Fruit fly (Drosophila melanogaster) whole organism, embryonic: ENCODE measurements around the gene Pisd.

Experiments
- Adf1 ChIP-seq: fragments of 200-800 bp; sonication (Bioruptor generic); IDR thresholded peaks from 2 replicates; pipeline ENCODE4 v1.3.6; 2022; ENCODE audit warnings: missing biosample characterization, missing genetic modification characterization
- B-H2 ChIP-seq: fragments of 200-800 bp; sonication (Bioruptor generic); optimal IDR thresholded peaks from 2 replicates; lab custom pipeline; 2018; ENCODE audit warnings: missing biosample characterization, mild to moderate bottlenecking, missing genetic modification characterization
- CG10543 ChIP-seq: fragments of 200-800 bp; sonication (Bioruptor generic); optimal IDR thresholded peaks from 3 replicates; lab custom pipeline; 2017; ENCODE audit warnings: missing biosample characterization, mild to moderate bottlenecking, missing genetic modification characterization, moderate library complexity
- CG10654 ChIP-seq: fragments of 200-800 bp; sonication (Bioruptor generic); optimal IDR thresholded peaks from 2 replicates; lab custom pipeline; 2016; ENCODE audit warnings: missing biosample characterization, missing genetic modification characterization
- CG10979 ChIP-seq: fragments of 200-800 bp; sonication (Bioruptor generic); optimal IDR thresholded peaks from 2 replicates; lab custom pipeline; 2018; ENCODE audit warnings: missing biosample characterization, mild to moderate bottlenecking, missing genetic modification characterization, moderate library complexity
- CG12071 ChIP-seq: fragments of 200-800 bp; sonication (Bioruptor generic); optimal IDR thresholded peaks from 3 replicates; lab custom pipeline; 2018; ENCODE audit warnings: missing biosample characterization, mild to moderate bottlenecking, missing genetic modification characterization
- CG12104 ChIP-seq: fragments of 200-800 bp; sonication (Bioruptor generic); optimal IDR thresholded peaks from 3 replicates; lab custom pipeline; 2016; ENCODE audit warnings: missing biosample characterization, missing genetic modification characterization
- CG14710 ChIP-seq: fragments of 200-800 bp; sonication (Bioruptor generic); optimal IDR thresholded peaks from 3 replicates; lab custom pipeline; 2019; ENCODE audit warnings: missing biosample characterization, mild to moderate bottlenecking, missing genetic modification characterization, moderate library complexity
- CG17186 ChIP-seq: fragments of 200-800 bp; sonication (Bioruptor generic); optimal IDR thresholded peaks from 3 replicates; lab custom pipeline; 2017; ENCODE audit warnings: missing biosample characterization, missing genetic modification reagents, missing genetic modification characterization
- CG17361 ChIP-seq: fragments of 200-800 bp; sonication (Bioruptor generic); IDR thresholded peaks from 3 replicates; pipeline ENCODE4 v1.3.6; 2022; ENCODE audit warnings: missing biosample characterization, missing genetic modification characterization
- CG17829 ChIP-seq: fragments of 200-800 bp; optimal IDR thresholded peaks from 2 replicates; lab custom pipeline; 2019; ENCODE audit warnings: missing biosample characterization, mild to moderate bottlenecking, missing genetic modification characterization, moderate library complexity
- CG1792 ChIP-seq: fragments of 200-800 bp; sonication (Bioruptor generic); optimal IDR thresholded peaks from 2 replicates; lab custom pipeline; 2016; ENCODE audit warnings: missing biosample characterization, missing genetic modification characterization
- CG2202 ChIP-seq: fragments of 200-800 bp; sonication (Bioruptor generic); optimal IDR thresholded peaks from 2 replicates; lab custom pipeline; 2018; ENCODE audit warnings: missing biosample characterization, mild to moderate bottlenecking, missing genetic modification characterization
- CG32772 ChIP-seq: fragments of 200-800 bp; sonication (Bioruptor generic); IDR thresholded peaks from 2 replicates; pipeline ENCODE4 v1.3.6; 2022; ENCODE audit warnings: missing biosample characterization, missing genetic modification characterization
- CG34422 ChIP-seq: fragments of 200-800 bp; sonication (Bioruptor generic); IDR thresholded peaks from 3 replicates; pipeline ENCODE4 v1.3.6; 2022; ENCODE audit warnings: missing biosample characterization, missing genetic modification characterization
- CG5953 ChIP-seq: fragments of 200-800 bp; sonication (Bioruptor generic); IDR thresholded peaks from 2 replicates; pipeline ENCODE4 v1.3.6; 2022; ENCODE audit warnings: missing biosample characterization, missing genetic modification characterization
- CG6791 ChIP-seq: fragments of 200-800 bp; sonication (Bioruptor generic); IDR thresholded peaks from 3 replicates; pipeline ENCODE4 v1.3.6; 2022; ENCODE audit warnings: missing biosample characterization, missing genetic modification characterization; ENCODE audit not compliant: partially characterized antibody
- CG6854 ChIP-seq: fragments of 200-800 bp; sonication (Bioruptor generic); optimal IDR thresholded peaks from 3 replicates; lab custom pipeline; 2017; ENCODE audit warnings: missing biosample characterization, mild to moderate bottlenecking, missing genetic modification characterization
- CG7556 ChIP-seq: fragments of 200-800 bp; sonication (Bioruptor generic); optimal IDR thresholded peaks from 2 replicates; lab custom pipeline; 2017; ENCODE audit warnings: missing biosample characterization, mild to moderate bottlenecking, missing genetic modification characterization
- CG9215 ChIP-seq: fragments of 200-800 bp; sonication (Bioruptor generic); IDR thresholded peaks from 2 replicates; pipeline ENCODE4 v1.3.6; 2022; ENCODE audit warnings: missing biosample characterization, missing genetic modification characterization
- CG9876 ChIP-seq: fragments of 200-800 bp; sonication (Bioruptor generic); optimal IDR thresholded peaks from 2 replicates; lab custom pipeline; 2016; ENCODE audit warnings: missing biosample characterization, missing genetic modification characterization
- D ChIP-seq, 2 experiments: fragments of 200-800 bp in 1 of 2; fragments of >200 bp in 1 of 2; sonication (Bioruptor generic) in 1 of 2; optimal IDR thresholded peaks; 2 replicates in 1 of 2; 3 replicates in 1 of 2; lab custom pipeline; 2017; ENCODE audit warnings: mild to moderate bottlenecking in 1 of 2, missing biosample characterization in 1 of 2, missing genetic modification characterization in 1 of 2, missing genetic modification reagents in 1 of 2
- Fer2 ChIP-seq: fragments of 200-800 bp; sonication (Bioruptor generic); optimal IDR thresholded peaks from 2 replicates; lab custom pipeline; 2018; ENCODE audit warnings: missing biosample characterization, mild to moderate bottlenecking, missing genetic modification characterization, moderate library complexity
- Hey ChIP-seq: fragments of 200-800 bp; sonication (Bioruptor generic); optimal IDR thresholded peaks from 3 replicates; lab custom pipeline; 2018; ENCODE audit warnings: missing biosample characterization, mild to moderate bottlenecking, missing genetic modification characterization
- Hr39 ChIP-seq: fragments of >200 bp; optimal IDR thresholded peaks from 2 replicates; lab custom pipeline; 2017
- Meics ChIP-seq: fragments of 200-800 bp; sonication (Bioruptor generic); optimal IDR thresholded peaks from 2 replicates; lab custom pipeline; 2017; ENCODE audit warnings: missing biosample characterization, mild to moderate bottlenecking, missing genetic modification characterization
- Poxn ChIP-seq: fragments of 200-800 bp; sonication (Bioruptor generic); IDR thresholded peaks from 2 replicates; pipeline ENCODE4 v1.3.6; 2022; ENCODE audit warnings: missing biosample characterization, missing genetic modification characterization
- Scr ChIP-seq: fragments of 200-800 bp; sonication (Bioruptor generic); IDR thresholded peaks from 2 replicates; pipeline ENCODE4 v1.3.6; 2022; ENCODE audit warnings: missing biosample characterization, missing genetic modification characterization; ENCODE audit not compliant: partially characterized antibody
- Six4 ChIP-seq: fragments of 200-800 bp; sonication (Bioruptor generic); optimal IDR thresholded peaks from 2 replicates; lab custom pipeline; 2016; ENCODE audit warnings: missing biosample characterization, missing genetic modification characterization
- TFAM ChIP-seq: fragments of 200-800 bp; sonication (Bioruptor generic); optimal IDR thresholded peaks from 2 replicates; lab custom pipeline; 2017; ENCODE audit warnings: missing biosample characterization, missing genetic modification characterization, inconsistent platforms
- al ChIP-seq: fragments of 200-800 bp; sonication (Bioruptor generic); IDR thresholded peaks from 2 replicates; pipeline ENCODE4 v1.3.6; 2022; ENCODE audit warnings: missing biosample characterization, missing genetic modification characterization
- bcd ChIP-seq: fragments of 200-800 bp; sonication (Bioruptor generic); optimal IDR thresholded peaks from 2 replicates; lab custom pipeline; 2017; ENCODE audit warnings: missing biosample characterization, mild to moderate bottlenecking, missing genetic modification characterization
- chif ChIP-seq, 2 experiments: fragments of 200-800 bp; sonication (Bioruptor generic); optimal IDR thresholded peaks; 3 replicates each; lab custom pipeline; 2016; ENCODE audit warnings: missing biosample characterization in 2 of 2, missing genetic modification characterization in 2 of 2
- chinmo ChIP-seq: fragments of 200-800 bp; sonication (Bioruptor generic); IDR thresholded peaks from 4 replicates; pipeline ENCODE4 v1.3.6; 2022; ENCODE audit warnings: missing biosample characterization, missing genetic modification characterization; ENCODE audit not compliant: partially characterized antibody
- eve ChIP-seq, 2 experiments: fragments of >200 bp; optimal IDR thresholded peaks; 2 replicates each; lab custom pipeline; 2017; ENCODE audit warnings: missing biosample characterization in 2 of 2, missing genetic modification characterization in 2 of 2
- gce ChIP-seq: fragments of 200-800 bp; sonication (Bioruptor generic); IDR thresholded peaks from 3 replicates; pipeline ENCODE4 v1.3.6; 2022; ENCODE audit warnings: missing biosample characterization, missing genetic modification characterization
- knrl ChIP-seq: fragments of 200-800 bp; sonication (Bioruptor generic); IDR thresholded peaks from 3 replicates; pipeline ENCODE4 v1.3.6; 2022; ENCODE audit warnings: missing biosample characterization, missing genetic modification characterization; ENCODE audit not compliant: partially characterized antibody
- lilli ChIP-seq: fragments of 200-800 bp; sonication (Bioruptor generic); optimal IDR thresholded peaks from 3 replicates; lab custom pipeline; 2016; ENCODE audit warnings: missing biosample characterization, missing genetic modification characterization
- lov ChIP-seq, 2 experiments: fragments of 200-800 bp in 1 of 2; fragments of >200 bp in 1 of 2; sonication (Bioruptor generic) in 1 of 2; IDR thresholded peaks in 1 of 2; optimal IDR thresholded peaks in 1 of 2; 2 replicates in 1 of 2; 3 replicates in 1 of 2; pipeline versions ENCODE4 v1.3.6 to Lab custom; 2017 to 2022; ENCODE audit warnings: missing biosample characterization in 1 of 2, missing genetic modification characterization in 1 of 2
- nmo ChIP-seq: fragments of 200-800 bp; sonication (Bioruptor generic); optimal IDR thresholded peaks from 2 replicates; lab custom pipeline; 2018; ENCODE audit warnings: missing biosample characterization, mild to moderate bottlenecking, missing genetic modification characterization, moderate library complexity
- pan ChIP-seq, 4 experiments: fragments of >200 bp in 3 of 4; fragments of 200-800 bp in 1 of 4; sonication (Bioruptor generic) in 1 of 4; optimal IDR thresholded peaks in 3 of 4; IDR thresholded peaks in 1 of 4; 2 replicates each; pipeline versions ENCODE4 v1.3.6 to Lab custom; 2017 to 2022; ENCODE audit warnings: missing biosample characterization in 2 of 4, missing genetic modification characterization in 2 of 4, mixed read lengths in 1 of 4
- pho ChIP-seq: fragments of 200-800 bp; sonication (Bioruptor generic); optimal IDR thresholded peaks from 2 replicates; lab custom pipeline; 2016; ENCODE audit warnings: missing biosample characterization, missing genetic modification characterization
- phol ChIP-seq: fragments of 200-800 bp; sonication (Bioruptor generic); optimal IDR thresholded peaks from 3 replicates; lab custom pipeline; 2018; ENCODE audit warnings: missing biosample characterization, mild to moderate bottlenecking, missing genetic modification characterization, moderate library complexity
- row ChIP-seq: fragments of 200-800 bp; sonication (Bioruptor generic); IDR thresholded peaks from 3 replicates; pipeline ENCODE4 v1.3.6; 2022; ENCODE audit warnings: missing biosample characterization, missing genetic modification characterization
- schlank ChIP-seq: fragments of 200-800 bp; sonication (Bioruptor generic); optimal IDR thresholded peaks from 2 replicates; lab custom pipeline; 2018; ENCODE audit warnings: missing biosample characterization, mild to moderate bottlenecking, missing genetic modification characterization
- sug ChIP-seq: fragments of 200-800 bp; optimal IDR thresholded peaks from 2 replicates; lab custom pipeline; 2019; ENCODE audit warnings: missing biosample characterization, mild to moderate bottlenecking, missing genetic modification characterization, moderate library complexity
- toy ChIP-seq: fragments of 200-800 bp; sonication (Bioruptor generic); IDR thresholded peaks from 2 replicates; pipeline ENCODE4 v1.3.6; 2022; ENCODE audit warnings: missing biosample characterization, missing genetic modification characterization
- z ChIP-seq: fragments of 200-800 bp; sonication (Bioruptor generic); IDR thresholded peaks from 3 replicates; pipeline ENCODE4 v1.3.6; 2022; ENCODE audit warnings: missing biosample characterization, missing genetic modification characterization

Gene Pisd

dm6 chr3R:24007775-24008506 lies 42.6 kb upstream of the Pisd start (continued):
- TF ChIP-seq CG6791 (GFP tag; lab: Robert Waterston, UW), result no peak; the same call in 2 of the 3 replicates
- peak; percentile 56; the same call in 1 of the 3 replicates for TF ChIP-seq gce
- no peak for TF ChIP-seq toy
- TF ChIP-seq chinmo, result 0 out of 4 replicates have a peak, but pooled peaks have one; percentile 51
- TF ChIP-seq knrl (GFP tag; lab: Robert Waterston, UW), result no peak
- no peak for TF ChIP-seq Scr (GFP tag; lab: Robert Waterston, UW)
- TF ChIP-seq pho (GFP tag; lab: Kevin White, UChicago), result peak; percentile 19
- peak; percentile 55 for TF ChIP-seq CG7556 (GFP tag; lab: Kevin White, UChicago)
- no peak for TF ChIP-seq CG17186 (GFP tag; lab: Kevin White, UChicago)
- TF ChIP-seq CG32772 (GFP tag; lab: Robert Waterston, UW), result no peak
- TF ChIP-seq CG34422 (GFP tag; lab: Robert Waterston, UW), result peak; percentile 40; the same call in 1 of the 3 replicates
- TF ChIP-seq CG10979 (tag; lab: Kevin White, UChicago), result peak; percentile 59
- TF ChIP-seq CG17361 (GFP tag; lab: Robert Waterston, UW), result peak; percentile 65; the same call in 2 of the 3 replicates
- TF ChIP-seq CG9215 (GFP tag; lab: Robert Waterston, UW), result no peak
- no peak for TF ChIP-seq schlank (tag; lab: Kevin White, UChicago)
- no peak for TF ChIP-seq Hr39 (lab: Kevin White, UChicago)
- peak; percentile 49 for TF ChIP-seq sug
- peak; percentile 43 for TF ChIP-seq nmo (GFP tag; lab: Kevin White, UChicago)
- TF ChIP-seq TFAM (GFP tag; lab: Kevin White, UChicago), result no peak
- no peak for TF ChIP-seq z
- peak; percentile 61 for TF ChIP-seq row
- TF ChIP-seq eve (GFP tag; optimal IDR thresholded peaks at IDR 0.05; lab: Kevin White, UChicago), result peak in 1 of 2 experiments; percentile 50
- TF ChIP-seq D (optimal IDR thresholded peaks at IDR 0.05; lab: Kevin White, UChicago), result no peak
- no peak for TF ChIP-seq D (GFP tag; optimal IDR thresholded peaks at IDR 0.05; lab: Kevin White, UChicago)
- no peak for TF ChIP-seq Six4 (GFP tag; lab: Kevin White, UChicago)
- TF ChIP-seq B-H2 (GFP tag; lab: Kevin White, UChicago), result no peak
- peak; percentile 29 for TF ChIP-seq CG10543
- peak in 1 of 2 experiments; percentile 25 for TF ChIP-seq chif (GFP tag; optimal IDR thresholded peaks at IDR 0.05; lab: Kevin White, UChicago)
- TF ChIP-seq Meics (GFP tag; lab: Kevin White, UChicago), result peak; percentile 40
- TF ChIP-seq bcd, result peak; percentile 26
- no peak for TF ChIP-seq CG5953 (GFP tag; lab: Robert Waterston, UW)
- no peak for TF ChIP-seq Poxn
- no peak for TF ChIP-seq lov (optimal IDR thresholded peaks at IDR 0.05; lab: Kevin White, UChicago)
- TF ChIP-seq lov (GFP tag; IDR thresholded peaks at IDR 0.05; lab: Robert Waterston, UW), result no peak
- TF ChIP-seq CG9876 (GFP tag; lab: Kevin White, UChicago), result no peak
- no peak for TF ChIP-seq CG14710
- TF ChIP-seq CG12071 (GFP tag; lab: Kevin White, UChicago), result no peak
- peak; percentile 76 for TF ChIP-seq Hey (tag; lab: Kevin White, UChicago)
- no peak for TF ChIP-seq CG2202 (tag; lab: Kevin White, UChicago)
- no peak for TF ChIP-seq pan (optimal IDR thresholded peaks at IDR 0.05; lab: Kevin White, UChicago)
- no peak for TF ChIP-seq pan (GFP tag; optimal IDR thresholded peaks at IDR 0.05 in 1 of 2, IDR thresholded peaks at IDR 0.05 in 1 of 2)
- peak; percentile 2 for TF ChIP-seq CG6854 (GFP tag; lab: Kevin White, UChicago)
- TF ChIP-seq lilli, result peak; percentile 34
- TF ChIP-seq CG17829 (tag; lab: Kevin White, UChicago), result peak; percentile 3
- no peak for TF ChIP-seq CG1792 (GFP tag; lab: Kevin White, UChicago)
- no peak for TF ChIP-seq Fer2 (tag; lab: Kevin White, UChicago)
- no peak for TF ChIP-seq Adf1
- TF ChIP-seq CG12104 (GFP tag; lab: Kevin White, UChicago), result peak; percentile 15
- TF ChIP-seq al (GFP tag; lab: Robert Waterston, UW), result no peak
- no peak for TF ChIP-seq CG10654 (GFP tag; lab: Kevin White, UChicago)
- TF ChIP-seq phol, result peak; percentile 22
